Worm (Caenorhabditis elegans): ENCODE results near the gene ZK721.3.

DNA sequence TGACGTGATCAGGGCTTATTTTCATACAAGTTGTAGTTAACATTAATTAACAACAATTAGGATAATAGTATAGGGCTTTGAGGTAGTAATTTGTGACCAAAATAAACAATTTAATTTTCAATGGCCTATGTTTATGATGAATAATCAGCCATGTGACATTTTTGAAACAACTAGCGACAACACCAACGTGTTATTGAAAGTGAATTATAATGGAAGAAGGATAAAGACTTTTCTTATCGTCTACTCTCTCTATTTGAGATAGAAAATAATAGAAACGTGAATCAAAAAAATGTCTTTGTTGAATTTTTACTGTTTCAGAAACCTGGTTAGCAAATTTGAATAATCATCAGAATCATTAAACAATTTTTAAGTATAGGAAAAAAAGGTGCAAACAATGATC, 46.5 kb upstream of the ZK721.3 start:
- TF ChIP-seq unc-62 (GFP tag; optimal IDR thresholded peaks at IDR 0.05) (no peak), alr-1 (tag; optimal IDR thresholded peaks at IDR 0.05) (no peak), ama-1 (optimal IDR thresholded peaks at IDR 0.05) (no peak), elt-3 (tag; optimal IDR thresholded peaks at IDR 0.05) (no peak), nhr-25 (tag; optimal IDR thresholded peaks at IDR 0.05) (no peak), F13H6.1 (tag; optimal IDR thresholded peaks at IDR 0.05) (no peak), nhr-11 (tag; optimal IDR thresholded peaks at IDR 0.05) (no peak), nhr-237 (tag; optimal IDR thresholded peaks at IDR 0.05) (no peak), nhr-12 (tag; optimal IDR thresholded peaks at IDR 0.05) (no peak), nhr-129 (tag; optimal IDR thresholded peaks at IDR 0.05) (no peak)

All from whole organism, L2 larva.